Worm (Caenorhabditis elegans) whole organism, midembryonic: ENCODE results near the gene F31F7.2.

Source experiments
- T22C8.4 ChIP-seq: fragments of 200-800 bp; sonication (Bioruptor generic); IDR thresholded peaks from 2 replicates; pipeline ENCODE4 v1.3.6; 2022; ENCODE audit warnings: missing genetic modification characterization, missing compliant biosample characterization
- cog-1 ChIP-seq: sonication (generic microtip); optimal IDR thresholded peaks from 2 replicates; lab custom pipeline; 2016; ENCODE audit warnings: missing genetic modification characterization, missing compliant biosample characterization
- flt-1 ChIP-seq: fragments of 200-800 bp; sonication (Bioruptor generic); IDR thresholded peaks from 2 replicates; pipeline ENCODE4 v1.3.6; 2022; ENCODE audit warnings: missing genetic modification characterization, missing compliant biosample characterization
- klf-2 ChIP-seq: fragments of 200-800 bp; sonication (Bioruptor generic); conservative IDR thresholded peaks from 2 replicates; pipeline ENCODE4 v1.3.6; 2022; ENCODE audit warnings: missing genetic modification reagents, missing genetic modification characterization, missing compliant biosample characterization
- ref-1 ChIP-seq: fragments of 200-800 bp; sonication (Bioruptor generic); conservative IDR thresholded peaks from 2 replicates; pipeline ENCODE4 v1.3.6; 2022; ENCODE audit warnings: missing genetic modification reagents, missing genetic modification characterization, missing compliant biosample characterization
- ztf-23 ChIP-seq: fragments of 200-800 bp; sonication (Bioruptor generic); IDR thresholded peaks from 2 replicates; pipeline ENCODE4 v1.3.6; 2022; ENCODE audit warnings: missing genetic modification reagents, missing genetic modification characterization, missing compliant biosample characterization
- ztf-29 ChIP-seq: fragments of 200-800 bp; sonication (Bioruptor generic); IDR thresholded peaks from 2 replicates; pipeline ENCODE4 v1.3.6; 2022; ENCODE audit warnings: missing genetic modification reagents, missing genetic modification characterization, missing compliant biosample characterization

DNA sequence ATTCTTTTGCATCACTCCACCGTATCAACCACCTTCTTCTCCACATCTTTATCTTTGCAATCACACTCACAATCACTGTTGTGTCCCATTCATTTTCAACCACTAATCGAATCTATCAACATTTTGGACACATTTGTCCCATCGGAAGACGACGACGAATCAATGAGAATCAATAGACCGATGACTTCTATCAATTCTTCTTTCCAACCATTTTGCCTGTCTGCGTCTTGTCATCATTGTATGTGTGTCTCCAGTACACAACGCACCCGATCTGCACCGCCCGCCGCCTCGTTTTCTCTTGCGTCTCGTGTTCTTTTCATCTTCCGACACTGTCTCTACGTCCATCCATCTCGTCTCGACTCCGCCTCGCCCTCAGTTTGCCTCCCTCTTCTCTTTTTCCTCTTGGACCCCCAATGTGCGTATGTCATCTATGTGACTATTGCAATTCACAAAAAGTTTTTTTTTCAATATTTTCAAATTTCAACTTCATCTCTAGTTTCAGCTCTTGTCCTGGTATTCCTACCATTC lies 24.1 kb upstream of the F31F7.2 start, which contains the start of gene dmd-7:
- no peak for TF ChIP-seq klf-2
- no peak for TF ChIP-seq cog-1 (tag; lab: Kevin White, UChicago)
- TF ChIP-seq flt-1 (GFP tag; lab: Robert Waterston, UW) = no peak
- no peak for TF ChIP-seq T22C8.4 (GFP tag; lab: Robert Waterston, UW)
- TF ChIP-seq ztf-29 = no peak
- no peak for TF ChIP-seq ref-1
- TF ChIP-seq ztf-23 (GFP tag; lab: Robert Waterston, UW) = no peak
